Fruit fly (Drosophila melanogaster): Measurements from ENCODE around the gene CG7900.

CG7900 gene

DNA sequence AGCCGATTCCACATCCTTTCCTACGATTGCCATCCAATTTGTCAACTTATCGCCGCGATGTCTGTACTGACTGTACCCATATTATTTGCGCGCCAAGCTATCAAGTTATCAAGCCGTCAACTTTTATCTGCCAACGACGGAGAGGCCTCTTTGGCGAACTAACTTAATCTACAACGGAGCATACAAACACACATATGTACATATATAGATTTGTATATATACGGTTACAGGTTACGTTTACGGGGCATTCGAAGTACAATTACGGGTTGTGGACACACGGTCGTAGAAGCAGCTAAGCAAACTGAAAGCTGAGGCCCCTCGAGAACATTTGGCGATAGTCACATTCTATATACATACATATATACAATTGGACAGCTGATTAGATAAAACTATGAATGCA, 21.3 kb downstream of the CG7900 start (continued):
- no peak for TF ChIP-seq pzg (GFP tag; optimal IDR thresholded peaks at IDR 0.05)
- TF ChIP-seq gcm (GFP tag; optimal IDR thresholded peaks at IDR 0.05) = no peak
- TF ChIP-seq tgo (GFP tag; IDR thresholded peaks at IDR 0.05) = no peak
- peak; percentile 2 for TF ChIP-seq CG15269 (tag; optimal IDR thresholded peaks at IDR 0.05)
- no peak for TF ChIP-seq kah (GFP tag; optimal IDR thresholded peaks at IDR 0.05)
- no peak for TF ChIP-seq CG33213 (GFP tag; optimal IDR thresholded peaks at IDR 0.05)
- no peak for TF ChIP-seq Ptx1 (GFP tag; IDR thresholded peaks at IDR 0.05)
- no peak for TF ChIP-seq CG8944 (GFP tag; optimal IDR thresholded peaks at IDR 0.05)
- TF ChIP-seq Mes4 (GFP tag; optimal IDR thresholded peaks at IDR 0.05) = no peak
- TF ChIP-seq sug (tag; optimal IDR thresholded peaks at IDR 0.05) = peak; percentile 70
- peak; percentile 64 for TF ChIP-seq wek (GFP tag; optimal IDR thresholded peaks at IDR 0.05)
- peak; percentile 90 for TF ChIP-seq mirr (GFP tag; optimal IDR thresholded peaks at IDR 0.05)
- peak; percentile 80 for TF ChIP-seq CG6765 (GFP tag; optimal IDR thresholded peaks at IDR 0.05)
- peak; percentile 7 for TF ChIP-seq CG9727 (GFP tag; optimal IDR thresholded peaks at IDR 0.05)
- TF ChIP-seq nau (GFP tag; optimal IDR thresholded peaks at IDR 0.05) = peak; percentile 70
- peak; percentile 74 for TF ChIP-seq CG12299 (tag; optimal IDR thresholded peaks at IDR 0.05)
- TF ChIP-seq salm (tag; optimal IDR thresholded peaks at IDR 0.05) = no peak
- TF ChIP-seq Jarid2 (GFP tag; optimal IDR thresholded peaks at IDR 0.05) = no peak
- TF ChIP-seq twi (tag; optimal IDR thresholded peaks at IDR 0.05) = no peak
- no peak for TF ChIP-seq Hr39 (optimal IDR thresholded peaks at IDR 0.05)
- TF ChIP-seq gfzf (GFP tag; optimal IDR thresholded peaks at IDR 0.05) = no peak
- no peak for TF ChIP-seq Antp (GFP tag; optimal IDR thresholded peaks at IDR 0.05)
- TF ChIP-seq CrebB (tag; optimal IDR thresholded peaks at IDR 0.05) = peak; percentile 71
- TF ChIP-seq Dek (tag; optimal IDR thresholded peaks at IDR 0.05) = peak; percentile 18
- TF ChIP-seq Atf-2 (GFP tag; optimal IDR thresholded peaks at IDR 0.05) = no peak
- TF ChIP-seq cas (GFP tag; IDR thresholded peaks at IDR 0.05) = no peak
- TF ChIP-seq HLHmδ (GFP tag; optimal IDR thresholded peaks at IDR 0.05) = no peak
- TF ChIP-seq Max (GFP tag; optimal IDR thresholded peaks at IDR 0.05) = no peak
- TF ChIP-seq CG1603 (tag; optimal IDR thresholded peaks at IDR 0.05) = peak; percentile 13
- TF ChIP-seq CG2120 (GFP tag; optimal IDR thresholded peaks at IDR 0.05) = peak; percentile 36
- no peak for TF ChIP-seq fru (optimal IDR thresholded peaks at IDR 0.05)
- TF ChIP-seq zfh2 (GFP tag; optimal IDR thresholded peaks at IDR 0.05) = no peak
- no peak for TF ChIP-seq Bgb (GFP tag; IDR thresholded peaks at IDR 0.05; ENCODE audit: partially characterized antibody)
- peak; percentile 36; the same call in 1 of the 2 replicates for TF ChIP-seq gsb (GFP tag; IDR thresholded peaks at IDR 0.05)
- TF ChIP-seq org-1 (GFP tag; optimal IDR thresholded peaks at IDR 0.05) = no peak
- TF ChIP-seq crp (GFP tag; optimal IDR thresholded peaks at IDR 0.05) = no peak
- TF ChIP-seq pita (GFP tag; optimal IDR thresholded peaks at IDR 0.05) = no peak
- TF ChIP-seq Meics (GFP tag; optimal IDR thresholded peaks at IDR 0.05) = peak; percentile 54
- no peak for TF ChIP-seq CG31441 (GFP tag; IDR thresholded peaks at IDR 0.05)
- peak; percentile 85 for TF ChIP-seq CG18599 (GFP tag; optimal IDR thresholded peaks at IDR 0.05)
- TF ChIP-seq ci (GFP tag; IDR thresholded peaks at IDR 0.05) = 0 out of 3 replicates have a peak, but pooled peaks have one; percentile 8
- peak; percentile 21 for TF ChIP-seq CG17912 (GFP tag; optimal IDR thresholded peaks at IDR 0.05)
- TF ChIP-seq cwo (GFP tag; optimal IDR thresholded peaks at IDR 0.05) = peak; percentile 61
- peak; percentile 9 for TF ChIP-seq gem (tag; optimal IDR thresholded peaks at IDR 0.05)
- no peak for TF ChIP-seq dpn (GFP tag; optimal IDR thresholded peaks at IDR 0.05)
- 0 out of 2 replicates have a peak, but pooled peaks have one; percentile 17 for TF ChIP-seq CG32767 (GFP tag; IDR thresholded peaks at IDR 0.05)
- no peak for TF ChIP-seq Trl (optimal IDR thresholded peaks at IDR 0.05)
- TF ChIP-seq Trl (GFP tag; optimal IDR thresholded peaks at IDR 0.05) = no peak
- 0 out of 2 replicates have a peak, but pooled peaks have one; percentile 12 for TF ChIP-seq Nf-YA (GFP tag; IDR thresholded peaks at IDR 0.05)
- peak; percentile 46 for TF ChIP-seq CG18619 (GFP tag; optimal IDR thresholded peaks at IDR 0.05)
- no peak for TF ChIP-seq lbe (GFP tag; optimal IDR thresholded peaks at IDR 0.05)
- TF ChIP-seq Med (GFP tag) = peak; percentile 79

Data from whole organism, embryonic.